Worm (Caenorhabditis elegans) whole organism, midembryonic: Measurements from ENCODE around the gene H12I13.1.
A peak's percentile ranks its signal among the peaks of the same experiment; 100 is the strongest.

Source experiments
- T22C8.4 ChIP-seq: fragments of 200-800 bp; sonication (Bioruptor generic); IDR thresholded peaks from 2 replicates; pipeline ENCODE4 v1.3.6; 2022; ENCODE audit warnings: missing genetic modification characterization, missing compliant biosample characterization
- cog-1 ChIP-seq: sonication (generic microtip); optimal IDR thresholded peaks from 2 replicates; lab custom pipeline; 2016; ENCODE audit warnings: missing genetic modification characterization, missing compliant biosample characterization
- flt-1 ChIP-seq: fragments of 200-800 bp; sonication (Bioruptor generic); IDR thresholded peaks from 2 replicates; pipeline ENCODE4 v1.3.6; 2022; ENCODE audit warnings: missing genetic modification characterization, missing compliant biosample characterization
- klf-2 ChIP-seq: fragments of 200-800 bp; sonication (Bioruptor generic); conservative IDR thresholded peaks from 2 replicates; pipeline ENCODE4 v1.3.6; 2022; ENCODE audit warnings: missing genetic modification reagents, missing genetic modification characterization, missing compliant biosample characterization
- med-1 ChIP-seq: sonication (generic microtip); optimal IDR thresholded peaks from 2 replicates; lab custom pipeline; 2017; ENCODE audit warnings: missing genetic modification characterization, mild to moderate bottlenecking, missing compliant biosample characterization, antibody characterized with exemption, missing genetic modification reagents; ENCODE audit not compliant: insufficient read depth
- ref-1 ChIP-seq: fragments of 200-800 bp; sonication (Bioruptor generic); conservative IDR thresholded peaks from 2 replicates; pipeline ENCODE4 v1.3.6; 2022; ENCODE audit warnings: missing genetic modification reagents, missing genetic modification characterization, missing compliant biosample characterization
- tab-1 ChIP-seq: fragments of 200-800 bp; sonication (Bioruptor generic); IDR thresholded peaks from 2 replicates; pipeline ENCODE4 v1.3.6; 2022; ENCODE audit warnings: missing genetic modification characterization, missing compliant biosample characterization
- ztf-23 ChIP-seq: fragments of 200-800 bp; sonication (Bioruptor generic); IDR thresholded peaks from 2 replicates; pipeline ENCODE4 v1.3.6; 2022; ENCODE audit warnings: missing genetic modification reagents, missing genetic modification characterization, missing compliant biosample characterization
- ztf-29 ChIP-seq: fragments of 200-800 bp; sonication (Bioruptor generic); IDR thresholded peaks from 2 replicates; pipeline ENCODE4 v1.3.6; 2022; ENCODE audit warnings: missing genetic modification reagents, missing genetic modification characterization, missing compliant biosample characterization

The H12I13.1 gene

DNA sequence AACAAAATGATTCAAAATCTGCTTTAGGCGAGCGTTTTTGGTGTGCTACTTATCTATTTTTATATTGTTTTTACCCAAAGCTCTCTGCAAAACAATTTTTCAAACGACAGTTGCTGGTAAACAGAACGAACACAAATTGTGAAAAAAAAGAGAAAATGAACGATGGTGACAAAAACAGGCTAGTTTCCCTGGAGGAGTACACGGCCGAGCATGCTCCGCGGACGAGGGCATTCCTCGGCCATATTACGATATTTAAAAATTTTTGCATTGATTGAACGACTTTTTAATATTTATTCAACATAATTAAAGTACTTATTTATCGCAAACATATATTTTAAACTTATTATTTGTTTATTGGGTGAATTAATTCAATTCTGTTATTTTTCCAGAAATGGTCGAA, 30.5 kb upstream of the H12I13.1 start, which contains the start of the genes tpp-2 and rbbp-5:
TSS of gene tpp-2 (minus strand) at position 157 of the 400 bp plus-strand sequence.
TSS of gene rbbp-5 (plus strand) at position 390 of the 400 bp plus-strand sequence.
- no peak for TF ChIP-seq tab-1 (GFP tag; lab: Robert Waterston, UW)
- no peak for TF ChIP-seq med-1 (GFP tag; lab: Kevin White, UChicago)
- TF ChIP-seq ztf-29 (GFP tag; lab: Robert Waterston, UW): no peak
- 0 out of 2 replicates have a peak, but pooled peaks have one; percentile 17 for TF ChIP-seq T22C8.4 (GFP tag; lab: Robert Waterston, UW)
- no peak for TF ChIP-seq cog-1 (tag; lab: Kevin White, UChicago)
- TF ChIP-seq ref-1 (GFP tag; lab: Robert Waterston, UW): no peak
- TF ChIP-seq klf-2 (GFP tag; lab: Robert Waterston, UW): no peak
- TF ChIP-seq ztf-23: no peak
- 0 out of 2 replicates have a peak, but pooled peaks have one; percentile 47 for TF ChIP-seq flt-1 (GFP tag; lab: Robert Waterston, UW)

DNA sequence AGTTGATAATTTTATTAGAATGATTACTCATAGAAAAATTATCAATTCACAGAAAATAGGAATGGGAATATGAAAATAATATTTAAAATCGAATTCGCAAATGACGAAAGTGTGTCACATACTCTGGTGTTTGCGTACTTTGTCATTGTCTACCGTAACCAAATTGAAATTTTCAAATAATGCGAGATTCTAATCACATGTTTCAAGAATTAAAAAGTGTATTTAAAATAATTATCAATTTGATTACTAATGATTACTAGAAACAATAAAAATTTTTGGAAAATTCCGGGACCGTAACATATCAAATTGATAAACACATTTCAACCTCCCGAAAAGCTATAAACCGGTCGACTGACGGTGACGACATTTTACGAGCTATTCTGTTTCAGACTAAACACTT, 24.4 kb upstream of the H12I13.1 start, which contains the start of the genes fbf-2 and nspg-3:
TSS of gene fbf-2 (minus strand) at position 101 of the 400 bp plus-strand sequence.
TSS of gene nspg-3 (plus strand) at position 388 of the 400 bp plus-strand sequence.
- TF ChIP-seq flt-1 (GFP tag; lab: Robert Waterston, UW) (no peak), cog-1 (tag; lab: Kevin White, UChicago) (no peak)

DNA sequence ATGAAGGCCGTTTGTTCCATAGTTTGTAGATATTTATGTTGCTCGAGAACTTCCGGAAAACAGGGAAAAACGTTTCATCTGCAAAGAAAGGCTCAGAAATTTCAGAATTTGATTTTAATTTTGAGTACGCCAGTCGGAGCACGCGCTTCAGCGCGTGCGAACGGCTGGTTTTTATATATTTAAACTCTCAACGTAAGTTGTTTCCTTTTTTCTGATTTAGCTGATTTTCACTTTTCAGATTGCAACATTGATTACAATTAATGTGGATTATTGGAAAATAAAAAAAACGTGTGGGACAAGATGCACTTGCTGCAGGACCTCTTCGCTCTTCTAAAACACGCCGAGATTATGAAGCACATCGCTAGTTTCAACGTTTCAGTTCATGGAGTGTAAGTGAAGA, 15.7 kb upstream of the H12I13.1 start, which contains the start of gene F21H12.3:
TSS of gene F21H12.3 (plus strand) at position 301 of the 400 bp plus-strand sequence.
- TF ChIP-seq med-1 (GFP tag; lab: Kevin White, UChicago) (no peak), T22C8.4 (GFP tag; lab: Robert Waterston, UW) (no peak), flt-1 (GFP tag; lab: Robert Waterston, UW) (no peak), ref-1 (GFP tag; lab: Robert Waterston, UW) (no peak), cog-1 (tag; lab: Kevin White, UChicago) (no peak), tab-1 (GFP tag; lab: Robert Waterston, UW) (no peak), ztf-29 (GFP tag; lab: Robert Waterston, UW) (no peak), klf-2 (GFP tag; lab: Robert Waterston, UW) (no peak), ztf-23 (no peak)

DNA sequence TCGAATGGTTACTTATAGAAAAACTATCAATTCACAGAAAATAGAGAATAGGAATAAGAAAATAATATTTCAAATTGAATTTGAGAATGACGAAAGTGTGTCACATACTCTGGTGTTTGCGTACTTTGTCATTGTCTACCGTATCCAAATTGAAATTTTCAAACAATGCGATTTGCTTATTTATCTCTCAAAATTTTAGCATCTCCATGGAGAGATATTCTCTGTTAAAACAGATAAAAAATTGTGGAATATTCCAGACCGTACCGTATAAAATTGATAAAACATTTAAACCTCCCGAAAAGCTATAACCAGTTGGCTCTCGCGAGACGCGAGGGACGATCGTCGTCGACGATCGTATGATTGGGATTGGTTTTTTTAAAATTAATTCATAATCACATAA, 13.8 kb upstream of the H12I13.1 start, which contains the start of gene fbf-1:
TSS of gene fbf-1 (minus strand) at position 101 of the 400 bp plus-strand sequence.
- TF ChIP-seq tab-1 (GFP tag; lab: Robert Waterston, UW) (no peak), ztf-23 (no peak), T22C8.4 (GFP tag; lab: Robert Waterston, UW) (no peak), flt-1 (GFP tag; lab: Robert Waterston, UW) (no peak), ztf-29 (GFP tag; lab: Robert Waterston, UW) (no peak), med-1 (GFP tag; lab: Kevin White, UChicago) (no peak), ref-1 (GFP tag; lab: Robert Waterston, UW) (no peak), klf-2 (GFP tag; lab: Robert Waterston, UW) (no peak), cog-1 (tag; lab: Kevin White, UChicago) (no peak)

ce11 chrII:6077604-6078003, 10.6 kb upstream of the H12I13.1 start, which contains the start of gene H12I13.6:
TSS of gene H12I13.6 (plus strand) at chrII:6077904.
- no peak for TF ChIP-seq ztf-29 (GFP tag; lab: Robert Waterston, UW)
- no peak for TF ChIP-seq tab-1 (GFP tag; lab: Robert Waterston, UW)
- TF ChIP-seq ref-1 (GFP tag; lab: Robert Waterston, UW): no peak
- TF ChIP-seq T22C8.4 (GFP tag; lab: Robert Waterston, UW): no peak
- no peak for TF ChIP-seq ztf-23
- TF ChIP-seq flt-1 (GFP tag; lab: Robert Waterston, UW): no peak
- TF ChIP-seq med-1 (GFP tag; lab: Kevin White, UChicago): no peak
- no peak for TF ChIP-seq cog-1 (tag; lab: Kevin White, UChicago)
- TF ChIP-seq klf-2 (GFP tag; lab: Robert Waterston, UW): no peak

DNA sequence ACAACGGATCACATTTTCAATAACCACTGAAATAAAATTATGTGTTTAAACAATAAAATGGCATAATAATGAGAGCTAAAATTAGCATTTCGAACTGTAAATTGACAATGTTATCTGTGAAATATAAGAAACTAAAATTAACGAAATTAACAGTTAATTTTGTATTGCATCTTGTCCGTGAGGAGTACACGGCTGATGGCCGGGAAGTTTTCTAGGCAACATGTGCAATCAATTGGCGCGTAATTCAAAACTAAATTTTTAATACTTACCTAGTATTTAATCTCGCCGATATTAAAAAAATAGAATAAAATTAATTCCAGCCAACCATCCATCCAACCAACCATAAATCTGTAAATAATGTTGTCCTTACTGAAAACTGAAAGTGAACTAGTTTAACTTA, 5.5 kb downstream of the H12I13.1 start:
- TF ChIP-seq flt-1 (GFP tag; lab: Robert Waterston, UW) (no peak; the same call in 1 of the 2 replicates), T22C8.4 (GFP tag; lab: Robert Waterston, UW) (no peak), cog-1 (tag; lab: Kevin White, UChicago) (peak; percentile 60), ztf-23 (peak; percentile 77)

- no peak for TF ChIP-seq klf-2 (GFP tag; lab: Robert Waterston, UW)
Observed at ce11 chrII:6055927-6056326, 11.0 kb downstream of the H12I13.1 start, which contains the start of gene R12C12.7. TSS of gene R12C12.7 (minus strand) at chrII:6055985.

ce11 chrII:6050120-6050519, 16.8 kb downstream of the H12I13.1 start, which contains the start of gene gldc-1:
TSS of gene gldc-1 (plus strand) at chrII:6050420.
- no peak for TF ChIP-seq ref-1 (GFP tag; lab: Robert Waterston, UW)
- TF ChIP-seq flt-1 (GFP tag; lab: Robert Waterston, UW): no peak
- no peak for TF ChIP-seq T22C8.4 (GFP tag; lab: Robert Waterston, UW)
- TF ChIP-seq cog-1 (tag; lab: Kevin White, UChicago): no peak
- TF ChIP-seq ztf-29 (GFP tag; lab: Robert Waterston, UW): no peak
- TF ChIP-seq tab-1 (GFP tag; lab: Robert Waterston, UW): no peak
- TF ChIP-seq ztf-23: no peak
- TF ChIP-seq med-1 (GFP tag; lab: Kevin White, UChicago): no peak
- no peak for TF ChIP-seq klf-2 (GFP tag; lab: Robert Waterston, UW)

DNA sequence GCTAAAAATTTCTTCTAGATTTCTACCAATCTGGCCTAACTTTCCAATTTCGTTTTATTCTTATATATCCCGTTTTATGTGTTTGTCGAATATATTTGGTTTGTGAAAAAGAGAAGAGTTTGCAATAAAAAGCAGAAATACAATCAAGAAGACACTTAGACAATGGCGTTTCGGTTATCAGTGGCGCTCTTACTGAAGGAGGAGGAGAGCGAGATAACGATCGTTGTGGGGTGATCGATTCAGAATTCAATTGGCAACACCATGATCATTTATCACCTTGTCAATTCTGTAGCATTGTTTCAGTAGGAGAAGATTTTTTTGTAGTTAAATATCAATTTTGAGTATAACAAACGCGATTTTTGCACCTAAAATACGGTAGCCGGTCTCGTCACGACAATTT, 17.4 kb downstream of the H12I13.1 start:
- TF ChIP-seq ref-1 (GFP tag; lab: Robert Waterston, UW) (no peak), T22C8.4 (GFP tag; lab: Robert Waterston, UW) (no peak), klf-2 (GFP tag; lab: Robert Waterston, UW) (no peak)
